Fruit fly (Drosophila melanogaster) whole organism, wandering third instar larva: ENCODE results near the gene fbp.

Experiments
- Abd-B ChIP-seq: fragments of >200 bp; optimal IDR thresholded peaks from 2 replicates; lab custom pipeline; 2017; ENCODE audit warnings: missing biosample characterization, missing genetic modification characterization
- CG32264 ChIP-seq: fragments of 200-800 bp; sonication (Bioruptor generic); optimal IDR thresholded peaks from 2 replicates; lab custom pipeline; 2016; ENCODE audit warnings: missing biosample characterization, missing genetic modification characterization
- CrebA ChIP-seq: fragments of 200-800 bp; sonication (Bioruptor generic); optimal IDR thresholded peaks from 2 replicates; lab custom pipeline; 2016; ENCODE audit warnings: missing biosample characterization, mild to moderate bottlenecking, missing genetic modification characterization, borderline replicate concordance
- Dfd ChIP-seq: fragments of >200 bp; optimal IDR thresholded peaks from 2 replicates; lab custom pipeline; 2017; ENCODE audit warnings: missing biosample characterization, missing genetic modification characterization
- Dif ChIP-seq: fragments of 200-275, 200-300 bp; sonication (Bioruptor generic); optimal IDR thresholded peaks from 2 replicates; lab custom pipeline; 2018; ENCODE audit warnings: missing biosample characterization, missing genetic modification characterization; ENCODE audit not compliant: partially characterized antibody
- GATAd ChIP-seq: sonication (Bioruptor generic); optimal IDR thresholded peaks from 2 replicates; lab custom pipeline; 2016; ENCODE audit warnings: missing biosample characterization, missing genetic modification characterization
- Hnf4 ChIP-seq: fragments of 200-800 bp; sonication (Bioruptor generic); optimal IDR thresholded peaks from 2 replicates; lab custom pipeline; 2016; ENCODE audit warnings: missing biosample characterization, mild to moderate bottlenecking, missing genetic modification characterization
- N ChIP-seq: fragments of >200 bp; optimal IDR thresholded peaks from 2 replicates; lab custom pipeline; 2018; ENCODE audit warnings: missing biosample characterization, missing external identifiers, missing genetic modification characterization
- OdsH ChIP-seq: fragments of 200-800 bp; sonication (Bioruptor generic); optimal IDR thresholded peaks from 2 replicates; lab custom pipeline; 2016; ENCODE audit warnings: missing biosample characterization, mild to moderate bottlenecking, missing genetic modification characterization
- Rel ChIP-seq, 2 experiments: fragments of 200-800 bp; sonication (Bioruptor generic) in 1 of 2; optimal IDR thresholded peaks; 2 replicates in 1 of 2; 3 replicates in 1 of 2; lab custom pipeline; 2016 to 2019; ENCODE audit warnings: mild to moderate bottlenecking in 2 of 2, missing biosample characterization in 2 of 2, missing genetic modification characterization in 2 of 2, moderate library complexity in 1 of 2
- Sp1 ChIP-seq: fragments of 200-800 bp; sonication (Bioruptor generic); optimal IDR thresholded peaks from 3 replicates; lab custom pipeline; 2019; ENCODE audit warnings: missing biosample characterization, mild to moderate bottlenecking, missing genetic modification characterization, moderate library complexity
- br ChIP-seq: fragments of 200-800 bp; sonication (Bioruptor generic); optimal IDR thresholded peaks from 2 replicates; lab custom pipeline; 2016; ENCODE audit warnings: missing biosample characterization, missing genetic modification characterization
- brk ChIP-seq: fragments of 200-800 bp; sonication (Bioruptor generic); optimal IDR thresholded peaks from 2 replicates; lab custom pipeline; 2016; ENCODE audit warnings: missing biosample characterization, mild to moderate bottlenecking, missing genetic modification characterization
- dl ChIP-seq, 2 experiments: fragments of 175-275, 200-275 bp in 1 of 2; fragments of 200-275 bp in 1 of 2; sonication (Bioruptor generic); optimal IDR thresholded peaks; lab custom pipeline; 2018; ENCODE audit warnings: mild to moderate bottlenecking in 2 of 2, missing biosample characterization in 2 of 2, missing genetic modification characterization in 2 of 2, moderate library complexity in 2 of 2; ENCODE audit not compliant: partially characterized antibody in 2 of 2, insufficient read depth in 1 of 2
- dmrt93B ChIP-seq: fragments of 200-800 bp; sonication (Bioruptor generic); optimal IDR thresholded peaks from 2 replicates; lab custom pipeline; 2018; ENCODE audit warnings: missing biosample characterization, mild to moderate bottlenecking, missing genetic modification characterization
- dsf ChIP-seq: sonication (Bioruptor generic); optimal IDR thresholded peaks from 2 replicates; lab custom pipeline; 2016; ENCODE audit warnings: missing biosample characterization, missing genetic modification characterization, borderline replicate concordance
- ey ChIP-seq: fragments of 200-800 bp; sonication (Bioruptor generic); optimal IDR thresholded peaks from 2 replicates; lab custom pipeline; 2016; ENCODE audit warnings: missing biosample characterization, missing genetic modification characterization
- fru ChIP-seq: fragments of 200-800 bp; sonication (Bioruptor generic); optimal IDR thresholded peaks from 3 replicates; lab custom pipeline; 2016; ENCODE audit warnings: missing biosample characterization, mild to moderate bottlenecking, missing genetic modification characterization
- h ChIP-seq: fragments of 200-800 bp; sonication (Bioruptor generic); optimal IDR thresholded peaks from 3 replicates; lab custom pipeline; 2016; ENCODE audit warnings: missing biosample characterization, mild to moderate bottlenecking, missing genetic modification characterization
- jim ChIP-seq: fragments of 175-275, 200-325 bp; sonication (Bioruptor generic); optimal IDR thresholded peaks from 2 replicates; lab custom pipeline; 2016; ENCODE audit warnings: missing biosample characterization, mild to moderate bottlenecking, missing genetic modification characterization
- lola ChIP-seq: fragments of >200 bp; optimal IDR thresholded peaks from 2 replicates; lab custom pipeline; 2017; ENCODE audit warnings: missing biosample characterization, missing genetic modification characterization
- psq ChIP-seq: fragments of 200-800 bp; sonication (Bioruptor generic); optimal IDR thresholded peaks from 3 replicates; lab custom pipeline; 2017; ENCODE audit warnings: missing biosample characterization, mild to moderate bottlenecking, missing genetic modification characterization, moderate library complexity
- rgr ChIP-seq: fragments of 200-800 bp; sonication (Bioruptor generic); optimal IDR thresholded peaks from 3 replicates; lab custom pipeline; 2016; ENCODE audit warnings: missing biosample characterization, mild to moderate bottlenecking, missing genetic modification characterization
- sage ChIP-seq: fragments of 200-800 bp; sonication (Bioruptor generic); optimal IDR thresholded peaks from 2 replicates; lab custom pipeline; 2016; ENCODE audit warnings: missing biosample characterization, mild to moderate bottlenecking, missing genetic modification characterization
- sv ChIP-seq: fragments of 200-800 bp; sonication (Bioruptor generic); optimal IDR thresholded peaks from 3 replicates; lab custom pipeline; 2016; ENCODE audit warnings: missing biosample characterization, missing genetic modification characterization
- tai ChIP-seq: sonication (Bioruptor generic); optimal IDR thresholded peaks from 2 replicates; lab custom pipeline; 2016; ENCODE audit warnings: missing biosample characterization, missing genetic modification characterization
- usp ChIP-seq: fragments of >200 bp; optimal IDR thresholded peaks from 2 replicates; lab custom pipeline; 2017; ENCODE audit warnings: missing biosample characterization, missing genetic modification characterization
- woc ChIP-seq: sonication (Bioruptor generic); optimal IDR thresholded peaks from 2 replicates; lab custom pipeline; 2016; ENCODE audit warnings: missing biosample characterization, mild to moderate bottlenecking, missing genetic modification characterization

fbp gene

dm6 chr2L:19791321-19792281, 27.7 kb upstream of the fbp start, which contains the start of the genes CdGAPr and CG10466:
Gene CdGAPr, minus strand, starts transcription at chr2L:19791882.
Gene CG10466, plus strand, starts transcription at chr2L:19792104.
- TF ChIP-seq sv (GFP tag; lab: Kevin White, UChicago): no peak
- TF ChIP-seq Rel (GFP tag; optimal IDR thresholded peaks at IDR 0.05; lab: Kevin White, UChicago): no peak
- TF ChIP-seq Rel (tag; optimal IDR thresholded peaks at IDR 0.05; lab: Kevin White, UChicago): peak; percentile 25
- no peak for TF ChIP-seq br (GFP tag; lab: Kevin White, UChicago)
- peak; percentile 6 for TF ChIP-seq Hnf4 (GFP tag; lab: Kevin White, UChicago)
- peak; percentile 3 for TF ChIP-seq Sp1 (GFP tag; lab: Kevin White, UChicago)
- TF ChIP-seq h (GFP tag; lab: Kevin White, UChicago): peak; percentile 26
- peak; percentile 15 for TF ChIP-seq psq (GFP tag; lab: Kevin White, UChicago)

DNA sequence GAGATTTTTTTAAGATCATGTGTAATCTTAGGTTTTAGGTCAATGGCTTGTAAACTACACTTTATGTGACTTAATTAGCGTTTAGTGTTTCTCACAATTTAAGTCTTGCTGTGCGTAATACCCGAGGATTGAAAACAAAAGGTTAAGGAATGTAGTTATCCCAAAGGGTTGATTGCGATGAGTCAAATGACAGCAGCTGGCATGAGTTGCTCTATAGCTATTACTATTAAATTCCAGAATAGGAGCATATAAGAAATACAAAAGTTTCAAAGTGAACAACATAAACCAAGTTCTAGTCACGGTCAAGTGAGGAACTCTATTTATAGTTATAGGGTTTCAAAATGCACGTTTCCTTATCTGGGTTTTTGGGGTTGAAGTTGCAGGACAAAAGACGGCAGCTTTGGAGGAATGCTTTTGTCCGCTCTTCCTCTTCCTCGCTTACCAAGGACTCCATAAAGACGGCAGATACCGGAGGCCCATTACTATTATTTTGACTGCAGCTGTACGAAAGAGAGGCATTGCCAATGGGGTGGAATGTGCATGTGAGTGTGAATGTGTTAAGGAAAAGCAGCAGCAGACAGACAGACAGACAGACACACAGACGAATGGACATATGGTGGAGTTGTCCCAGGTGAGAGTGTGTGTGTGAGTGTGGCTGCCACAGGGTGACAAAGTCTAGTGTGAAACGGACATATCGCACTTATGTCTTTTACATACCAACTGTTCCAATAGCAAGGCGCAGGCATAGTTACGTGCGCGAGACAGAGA, 26.8 kb upstream of the fbp start:
- peak; percentile 12 for TF ChIP-seq ey (GFP tag; lab: Kevin White, UChicago)
- peak; percentile 81 for TF ChIP-seq N (GFP tag; lab: Kevin White, UChicago)
- no peak for TF ChIP-seq rgr (GFP tag; lab: Kevin White, UChicago)
- TF ChIP-seq, all 38 proteins: peak for 2

dm6 chr2L:19788735-19789134, 24.8 kb upstream of the fbp start:
- TF ChIP-seq usp (no peak), lola (GFP tag; lab: Kevin White, UChicago) (no peak), jim (GFP tag; lab: Kevin White, UChicago) (no peak), dsf (no peak), woc (GFP tag; lab: Kevin White, UChicago) (no peak), dl (GFP tag; optimal IDR thresholded peaks at IDR 0.05; lab: Kevin White, UChicago; ENCODE audit: insufficient read depth in 1 of 2, partially characterized antibody in 2 of 2) (no peak)
- TF ChIP-seq, all 38 proteins: peak for 0

DNA sequence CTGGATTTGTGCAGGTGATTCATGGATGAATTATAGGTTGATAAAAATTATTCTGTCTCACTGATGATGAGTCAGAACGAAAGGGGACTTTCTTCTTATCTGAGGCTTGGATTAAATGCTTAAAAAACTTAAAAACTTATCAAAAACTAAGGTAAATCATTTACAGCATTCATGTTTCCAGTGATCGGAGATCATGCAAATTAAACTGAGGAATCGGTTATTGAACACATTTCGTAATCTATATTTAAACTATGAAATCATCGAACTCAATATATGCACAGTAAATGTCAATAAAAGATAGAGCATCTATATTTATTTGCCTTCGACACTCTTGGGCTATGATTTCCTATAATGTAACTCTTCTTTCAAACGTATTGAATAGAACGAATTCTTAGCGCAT, 24.0 kb upstream of the fbp start:
- TF ChIP-seq CrebA (GFP tag; lab: Kevin White, UChicago): no peak
- no peak for TF ChIP-seq GATAd
- TF ChIP-seq brk (GFP tag; lab: Kevin White, UChicago): no peak
- no peak for TF ChIP-seq dl (GFP tag; optimal IDR thresholded peaks at IDR 0.05; lab: Kevin White, UChicago; ENCODE audit: insufficient read depth in 1 of 2, partially characterized antibody in 2 of 2)
- no peak for TF ChIP-seq Sp1 (GFP tag; lab: Kevin White, UChicago)
- TF ChIP-seq usp: no peak
- TF ChIP-seq Dfd (GFP tag; lab: Kevin White, UChicago): no peak
- TF ChIP-seq Rel (GFP tag; optimal IDR thresholded peaks at IDR 0.05; lab: Kevin White, UChicago): no peak
- TF ChIP-seq Rel (tag; optimal IDR thresholded peaks at IDR 0.05; lab: Kevin White, UChicago): no peak
- TF ChIP-seq CG32264 (GFP tag; lab: Kevin White, UChicago): no peak
- no peak for TF ChIP-seq br (GFP tag; lab: Kevin White, UChicago)

DNA sequence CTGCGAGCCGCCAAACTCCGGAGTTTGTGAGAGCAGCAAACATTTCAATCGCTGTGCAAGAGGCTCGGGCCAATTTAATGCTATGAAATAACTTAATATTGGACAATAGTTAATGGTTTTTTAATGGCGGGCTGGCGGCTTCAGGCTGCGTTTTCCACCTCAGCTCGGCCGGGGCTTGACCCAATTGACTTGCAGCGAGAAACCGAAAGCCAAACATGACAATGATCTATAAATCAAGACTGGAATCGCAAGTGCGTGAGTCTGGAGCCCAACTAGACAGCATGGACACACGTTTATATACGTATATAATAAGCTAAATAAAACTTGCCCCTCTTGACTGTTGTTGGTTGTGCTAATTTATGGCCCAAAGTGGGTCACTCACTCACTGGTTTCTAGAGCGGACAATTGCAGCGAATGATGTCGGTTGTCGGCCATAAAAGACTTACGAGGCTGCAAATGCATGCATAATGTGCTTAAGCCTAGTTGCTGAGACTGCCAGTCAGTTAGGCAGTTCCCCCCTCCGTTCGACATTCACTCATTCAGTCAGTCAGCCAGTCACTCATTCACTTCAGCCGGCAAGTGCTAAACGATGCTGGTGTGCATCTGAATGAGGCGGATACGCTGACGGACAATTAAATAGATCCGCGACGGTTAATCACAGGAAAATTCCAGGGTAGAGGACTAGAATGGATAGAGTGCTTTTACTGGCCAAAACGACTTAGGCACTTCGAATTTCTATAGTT, 21.1 kb upstream of the fbp start:
- TF ChIP-seq woc (GFP tag; lab: Kevin White, UChicago): no peak
- TF ChIP-seq sage (GFP tag; lab: Kevin White, UChicago): no peak
- no peak for TF ChIP-seq usp
- TF ChIP-seq tai (GFP tag; lab: Kevin White, UChicago): no peak
- no peak for TF ChIP-seq Dif (GFP tag; lab: Kevin White, UChicago)
- no peak for TF ChIP-seq fru (GFP tag; lab: Kevin White, UChicago)
- TF ChIP-seq dsf: no peak
- TF ChIP-seq N (GFP tag; lab: Kevin White, UChicago): no peak
- no peak for TF ChIP-seq Hnf4 (GFP tag; lab: Kevin White, UChicago)
- TF ChIP-seq OdsH (GFP tag; lab: Kevin White, UChicago): no peak
- no peak for TF ChIP-seq Dfd (GFP tag; lab: Kevin White, UChicago)
- no peak for TF ChIP-seq dmrt93B (GFP tag; lab: Kevin White, UChicago)
- no peak for TF ChIP-seq brk (GFP tag; lab: Kevin White, UChicago)
- TF ChIP-seq Abd-B (GFP tag; lab: Kevin White, UChicago): no peak
- no peak for TF ChIP-seq br (GFP tag; lab: Kevin White, UChicago)
- no peak for TF ChIP-seq psq (GFP tag; lab: Kevin White, UChicago)
- no peak for TF ChIP-seq rgr (GFP tag; lab: Kevin White, UChicago)
- no peak for TF ChIP-seq ey (GFP tag; lab: Kevin White, UChicago)
- no peak for TF ChIP-seq Sp1 (GFP tag; lab: Kevin White, UChicago)
